Fruit fly (Drosophila melanogaster): ENCODE measurements around the gene P5cr.

The P5cr gene

DNA sequence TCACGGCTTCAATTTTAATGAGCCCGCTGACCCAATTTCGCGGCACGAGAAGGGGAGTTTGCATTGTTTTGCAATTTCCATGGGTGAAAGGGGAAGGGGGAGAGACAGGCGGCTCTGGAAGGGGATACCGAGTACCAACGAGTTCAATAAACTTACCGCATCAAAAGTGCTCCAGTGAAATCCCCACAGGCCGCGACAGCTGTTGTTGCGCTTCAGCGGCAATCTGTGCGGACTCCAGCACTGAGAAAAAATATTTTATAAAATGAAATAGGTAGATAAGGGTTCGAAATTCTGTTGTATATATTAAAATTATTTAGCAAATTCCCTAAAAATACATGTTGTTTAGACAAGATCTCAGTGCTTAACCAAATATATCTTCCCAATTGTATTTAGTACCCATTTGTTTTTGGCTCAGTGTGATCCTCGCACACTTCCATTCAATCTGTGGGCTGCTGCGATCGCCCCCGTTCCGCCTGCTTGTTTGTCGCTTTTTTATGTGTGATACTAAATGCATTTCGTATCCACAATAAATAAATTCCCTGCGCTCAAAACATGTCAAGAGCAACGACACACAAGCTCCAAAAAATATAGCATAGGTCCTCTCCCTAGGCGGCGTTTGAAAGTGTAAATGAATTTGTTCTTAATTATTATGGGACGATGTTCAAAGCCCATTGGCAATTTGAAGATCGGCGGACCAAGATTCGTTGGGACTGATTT, 33.0 kb upstream of the P5cr start (continued):
- TF ChIP-seq CG1603 (tag; optimal IDR thresholded peaks at IDR 0.05) (peak; percentile 87), odd (GFP tag; optimal IDR thresholded peaks at IDR 0.05) (peak; percentile 70), ken (GFP tag; IDR thresholded peaks at IDR 0.05) (peak; percentile 83; the same call in 2 of the 3 replicates), CG2889 (GFP tag; IDR thresholded peaks at IDR 0.05) (0 out of 3 replicates have a peak, but pooled peaks have one; percentile 37), GATAe (GFP tag; conservative IDR thresholded peaks at IDR 0.05) (no peak), CG11560 (tag; IDR thresholded peaks at IDR 0.05) (0 out of 3 replicates have a peak, but pooled peaks have one; percentile 52), gce (GFP tag; IDR thresholded peaks at IDR 0.05) (peak; percentile 65; the same call in 1 of the 3 replicates), zf30C (GFP tag; optimal IDR thresholded peaks at IDR 0.05) (peak; percentile 28), CG7928 (GFP tag; optimal IDR thresholded peaks at IDR 0.05) (no peak), Gug (GFP tag; IDR thresholded peaks at IDR 0.05) (peak; percentile 53; the same call in 2 of the 4 replicates), Sox102F (GFP tag; optimal IDR thresholded peaks at IDR 0.05) (peak; percentile 94), B-H1 (GFP tag; IDR thresholded peaks at IDR 0.05) (peak; percentile 62; the same call in 2 of the 3 replicates), NfI (GFP tag; optimal IDR thresholded peaks at IDR 0.05) (peak; percentile 52), Vsx1 (GFP tag; optimal IDR thresholded peaks at IDR 0.05) (no peak), dm (GFP tag; optimal IDR thresholded peaks at IDR 0.05) (no peak), CG15011 (GFP tag; optimal IDR thresholded peaks at IDR 0.05) (peak; percentile 32), CG4820 (GFP tag; optimal IDR thresholded peaks at IDR 0.05) (peak; percentile 85), H15 (GFP tag; IDR thresholded peaks at IDR 0.05) (peak; percentile 73; the same call in 2 of the 3 replicates), Rx (GFP tag; IDR thresholded peaks at IDR 0.05) (peak; percentile 77), chn (GFP tag; optimal IDR thresholded peaks at IDR 0.05) (peak; percentile 76), CG3281 (GFP tag; optimal IDR thresholded peaks at IDR 0.05) (peak; percentile 23), dpn (GFP tag; optimal IDR thresholded peaks at IDR 0.05) (peak; percentile 68 to 76), sr (GFP tag; IDR thresholded peaks at IDR 0.05) (peak; percentile 73; the same call in 2 of the 3 replicates), eyg (GFP tag; optimal IDR thresholded peaks at IDR 0.05) (peak; percentile 33), HLH54F (GFP tag; optimal IDR thresholded peaks at IDR 0.05) (peak; percentile 1), wdn (GFP tag; IDR thresholded peaks at IDR 0.05) (0 out of 2 replicates have a peak, but pooled peaks have one; percentile 26), CG10431 (GFP tag; optimal IDR thresholded peaks at IDR 0.05) (peak; percentile 58), CG12155 (GFP tag; optimal IDR thresholded peaks at IDR 0.05) (peak; percentile 33), Camta (GFP tag; optimal IDR thresholded peaks at IDR 0.05) (peak; percentile 76), Opbp (GFP tag; IDR thresholded peaks at IDR 0.05; ENCODE audit: partially characterized antibody) (no peak), CG6854 (GFP tag; optimal IDR thresholded peaks at IDR 0.05) (peak; percentile 19), crp (GFP tag; optimal IDR thresholded peaks at IDR 0.05) (peak in 1 of 2 experiments; percentile 41), pan (optimal IDR thresholded peaks at IDR 0.05) (no peak), pan (GFP tag; optimal IDR thresholded peaks at IDR 0.05 in 1 of 2, IDR thresholded peaks at IDR 0.05 in 1 of 2) (peak in 1 of 2 experiments; percentile 82), CG32767 (GFP tag; IDR thresholded peaks at IDR 0.05) (peak; percentile 75), danr (GFP tag; IDR thresholded peaks at IDR 0.05) (peak; percentile 73), CG18764 (GFP tag; optimal IDR thresholded peaks at IDR 0.05) (peak; percentile 74), seq (GFP tag; IDR thresholded peaks at IDR 0.05) (peak; percentile 55; the same call in 1 of the 2 replicates), CG2120 (GFP tag; optimal IDR thresholded peaks at IDR 0.05) (peak; percentile 23), luna (GFP tag; optimal IDR thresholded peaks at IDR 0.05) (no peak), CG30403 (GFP tag; optimal IDR thresholded peaks at IDR 0.05) (peak; percentile 76), CG14860 (GFP tag; IDR thresholded peaks at IDR 0.05; ENCODE audit: partially characterized antibody) (no peak), Max (GFP tag; optimal IDR thresholded peaks at IDR 0.05) (peak; percentile 73), lbe (GFP tag; optimal IDR thresholded peaks at IDR 0.05) (peak; percentile 72), crol (GFP tag; IDR thresholded peaks at IDR 0.05) (no peak), CHES-1-like (GFP tag; optimal IDR thresholded peaks at IDR 0.05) (no peak), Atf-2 (GFP tag; optimal IDR thresholded peaks at IDR 0.05) (peak; percentile 56), MBD-R2 (GFP tag; IDR thresholded peaks at IDR 0.05) (peak; percentile 29; the same call in 1 of the 2 replicates), Kr (GFP tag; optimal IDR thresholded peaks at IDR 0.05) (no peak), al (GFP tag; IDR thresholded peaks at IDR 0.05) (no peak)
